Worm (Caenorhabditis elegans): ENCODE results near the gene Y17D7C.1.
A peak's percentile ranks its signal among the peaks of the same experiment; 100 is the strongest.

- no peak for TF ChIP-seq ztf-29 (GFP tag; IDR thresholded peaks at IDR 0.05)
- no peak for TF ChIP-seq flt-1 (GFP tag; IDR thresholded peaks at IDR 0.05)
- no peak for TF ChIP-seq klf-2 (GFP tag; conservative IDR thresholded peaks at IDR 0.05)
- TF ChIP-seq T22C8.4 (GFP tag; IDR thresholded peaks at IDR 0.05): peak; percentile 49; the same call in 1 of the 2 replicates
- TF ChIP-seq tab-1 (GFP tag; IDR thresholded peaks at IDR 0.05): peak; percentile 57; the same call in 1 of the 2 replicates
- TF ChIP-seq cog-1 (tag; optimal IDR thresholded peaks at IDR 0.05): no peak
- TF ChIP-seq ztf-23 (GFP tag; IDR thresholded peaks at IDR 0.05): no peak
- TF ChIP-seq ref-1 (GFP tag; conservative IDR thresholded peaks at IDR 0.05): no peak; the same call in none of the 2 replicates
- no peak for TF ChIP-seq med-1 (GFP tag; optimal IDR thresholded peaks at IDR 0.05; ENCODE audit: insufficient read depth)
Observed at ce11 chrV:18705319-18706062, 879 bp upstream of the Y17D7C.1 start.
